5 fruit fly cellular contexts compared by ENCODE assay signal in the genomic region with DNA sequence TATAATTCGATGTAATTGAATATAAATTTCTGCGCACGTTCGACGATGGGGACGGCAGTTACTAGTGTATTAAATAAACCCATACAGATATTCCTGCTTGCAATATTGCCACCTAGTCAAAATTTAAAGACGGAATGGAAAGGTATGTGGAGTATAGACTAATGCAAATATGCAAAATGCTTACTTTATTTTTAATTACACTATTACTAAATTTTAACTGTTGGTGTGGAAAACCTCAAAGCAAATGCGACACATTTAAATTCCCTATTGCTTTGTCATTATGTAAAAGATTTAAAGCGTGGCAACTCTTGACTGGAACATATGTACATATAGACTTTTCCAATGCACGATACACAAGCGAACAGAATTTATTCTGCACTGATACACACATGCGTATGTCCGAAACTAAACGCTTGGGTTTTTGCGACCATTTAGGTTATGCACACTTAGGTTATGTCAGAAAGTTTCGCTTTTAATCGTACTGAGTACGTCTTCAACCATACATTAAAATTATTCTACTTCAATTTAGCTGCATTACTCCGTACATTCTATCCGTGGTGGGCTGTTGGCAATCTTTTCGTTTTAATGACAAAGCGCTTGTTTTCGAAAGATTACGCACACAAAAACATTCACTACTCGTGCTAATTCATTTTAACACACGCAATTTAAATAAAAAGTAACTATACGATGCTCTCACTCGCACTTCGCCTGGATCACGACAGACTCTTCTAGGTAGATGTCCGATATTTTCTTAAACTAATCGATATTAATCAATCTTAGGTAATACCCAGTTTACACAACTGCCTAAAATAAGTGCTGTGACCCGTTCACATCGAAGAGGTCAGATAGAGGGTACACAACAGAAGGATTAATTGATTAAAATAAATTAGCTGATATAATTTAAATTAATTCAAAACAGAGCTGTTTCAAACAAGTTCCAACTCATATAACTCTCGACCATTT.
TF ChIP-seq lines count a peak whose summit lies in the region.

A gene (minus strand): TSS at position 725 of the 963 bp plus-strand sequence.

- TF ChIP-seq CTCF in whole organism, embryonic (GFP tag; optimal IDR thresholded peaks at IDR 0.05; lab: Kevin White, UChicago): peak; percentile 40

TF ChIP-seq in whole organism, adult, 20 proteins besides CTCF, POLR2A, EP300 and RAD21 (continues in another document):
- TF ChIP-seq cnc (optimal IDR thresholded peaks at IDR 0.05; lab: Kevin White, UChicago) (peak in 1 of 2 experiments; percentile 57), bab1 (GFP tag; optimal IDR thresholded peaks at IDR 0.05; lab: Kevin White, UChicago) (peak; percentile 73), toe (GFP tag; optimal IDR thresholded peaks at IDR 0.05; lab: Kevin White, UChicago) (peak; percentile 87), CG11617 (GFP tag; optimal IDR thresholded peaks at IDR 0.05; lab: Kevin White, UChicago) (peak; percentile 86), CG7101 (tag; optimal IDR thresholded peaks at IDR 0.05; lab: Kevin White, UChicago) (peak; percentile 86), CG14711 (tag; optimal IDR thresholded peaks at IDR 0.05; lab: Kevin White, UChicago) (peak; percentile 89), CG33017 (tag; optimal IDR thresholded peaks at IDR 0.05; lab: Kevin White, UChicago) (peak; percentile 45), Mnt (GFP tag; optimal IDR thresholded peaks at IDR 0.05; lab: Kevin White, UChicago) (peak; percentile 90), CG5204 (GFP tag; optimal IDR thresholded peaks at IDR 0.05; lab: Kevin White, UChicago) (peak; percentile 84), Hr96 (GFP tag; optimal IDR thresholded peaks at IDR 0.05; lab: Kevin White, UChicago) (no peak), Clk (GFP tag; optimal IDR thresholded peaks at IDR 0.05; lab: Kevin White, UChicago) (peak; percentile 71), CG1620 (GFP tag; optimal IDR thresholded peaks at IDR 0.05; lab: Kevin White, UChicago) (peak; percentile 82), pad (GFP tag; optimal IDR thresholded peaks at IDR 0.05; lab: Kevin White, UChicago) (peak; percentile 65), kay (GFP tag; lab: Kevin White, UChicago; ENCODE audit: borderline replicate concordance) (peak; percentile 94), CG12768 (GFP tag; optimal IDR thresholded peaks at IDR 0.05; lab: Kevin White, UChicago) (peak; percentile 75)

TF ChIP-seq in whole organism, embryonic, 481 proteins besides CTCF, POLR2A, EP300 and RAD21 (continues in another document):
- TF ChIP-seq CG11560 (tag; IDR thresholded peaks at IDR 0.05; lab: Robert Waterston, UW): no peak
- TF ChIP-seq H2.0 (GFP tag; IDR thresholded peaks at IDR 0.05; lab: Robert Waterston, UW): no peak; the same call in 1 of the 2 replicates
- peak; percentile 64 for TF ChIP-seq Hmx (GFP tag; optimal IDR thresholded peaks at IDR 0.05; lab: Kevin White, UChicago)
- peak; percentile 82 for TF ChIP-seq Mad (GFP tag; optimal IDR thresholded peaks at IDR 0.05; lab: Kevin White, UChicago)
- no peak for TF ChIP-seq Hr39 (optimal IDR thresholded peaks at IDR 0.05; lab: Kevin White, UChicago)
- TF ChIP-seq mam (GFP tag; optimal IDR thresholded peaks at IDR 0.05; lab: Kevin White, UChicago): peak; percentile 75
- TF ChIP-seq CG10209 (GFP tag; optimal IDR thresholded peaks at IDR 0.05; lab: Kevin White, UChicago): peak; percentile 75
- TF ChIP-seq crc (GFP tag; optimal IDR thresholded peaks at IDR 0.05; lab: Kevin White, UChicago): peak; percentile 63
- TF ChIP-seq fru (optimal IDR thresholded peaks at IDR 0.05; lab: Kevin White, UChicago): no peak
- 0 out of 2 replicates have a peak, but pooled peaks have one; percentile 21 for TF ChIP-seq sim (GFP tag; IDR thresholded peaks at IDR 0.05; lab: Robert Waterston, UW)
- peak; percentile 87 for TF ChIP-seq CG2120 (GFP tag; optimal IDR thresholded peaks at IDR 0.05; lab: Kevin White, UChicago)
- TF ChIP-seq kni (GFP tag; optimal IDR thresholded peaks at IDR 0.05; lab: Kevin White, UChicago): no peak
- TF ChIP-seq croc (GFP tag; conservative IDR thresholded peaks at IDR 0.05; lab: Robert Waterston, UW): peak; percentile 41; the same call in 1 of the 3 replicates
- TF ChIP-seq CG3847 (GFP tag; IDR thresholded peaks at IDR 0.05; lab: Robert Waterston, UW): no peak
- TF ChIP-seq B-H1 (GFP tag; IDR thresholded peaks at IDR 0.05; lab: Robert Waterston, UW): peak; percentile 42; the same call in 1 of the 3 replicates

TF ChIP-seq in whole organism, prepupa, 60 proteins besides CTCF, POLR2A, EP300 and RAD21 (continues in another document):
- TF ChIP-seq net (GFP tag; optimal IDR thresholded peaks at IDR 0.05; lab: Kevin White, UChicago): no peak
- TF ChIP-seq CG8319 (GFP tag; optimal IDR thresholded peaks at IDR 0.05; lab: Kevin White, UChicago): peak; percentile 77
- peak; percentile 33 for TF ChIP-seq fd85E (GFP tag; optimal IDR thresholded peaks at IDR 0.05; lab: Kevin White, UChicago)
- peak; percentile 83 for TF ChIP-seq Hr39 (GFP tag; optimal IDR thresholded peaks at IDR 0.05; lab: Kevin White, UChicago)
- TF ChIP-seq fd59A (GFP tag; optimal IDR thresholded peaks at IDR 0.05; lab: Kevin White, UChicago): no peak
- TF ChIP-seq CG6792 (GFP tag; optimal IDR thresholded peaks at IDR 0.05; lab: Kevin White, UChicago): peak; percentile 78
- no peak for TF ChIP-seq CG6276 (GFP tag; optimal IDR thresholded peaks at IDR 0.05; lab: Kevin White, UChicago)
- TF ChIP-seq CG7368 (GFP tag; optimal IDR thresholded peaks at IDR 0.05; lab: Kevin White, UChicago): peak; percentile 78
- peak; percentile 70 for TF ChIP-seq CG11902 (GFP tag; optimal IDR thresholded peaks at IDR 0.05; lab: Kevin White, UChicago)
- TF ChIP-seq ss (GFP tag; optimal IDR thresholded peaks at IDR 0.05; lab: Kevin White, UChicago): peak; percentile 59 to 79
- peak in 1 of 2 experiments; percentile 61 for TF ChIP-seq salr (GFP tag; optimal IDR thresholded peaks at IDR 0.05; lab: Kevin White, UChicago)
- no peak for TF ChIP-seq CG6163 (GFP tag; IDR thresholded peaks at IDR 0.05; lab: Robert Waterston, UW)
- peak; percentile 88 for TF ChIP-seq Met (GFP tag; optimal IDR thresholded peaks at IDR 0.05; lab: Kevin White, UChicago)
- TF ChIP-seq acj6 (GFP tag; optimal IDR thresholded peaks at IDR 0.05; lab: Kevin White, UChicago): peak; percentile 85
- peak; percentile 84 for TF ChIP-seq Hr4 (GFP tag; optimal IDR thresholded peaks at IDR 0.05; lab: Kevin White, UChicago)
- TF ChIP-seq Lpt (GFP tag; optimal IDR thresholded peaks at IDR 0.05; lab: Kevin White, UChicago): peak; percentile 66
- peak; percentile 87 for TF ChIP-seq CG31627 (GFP tag; optimal IDR thresholded peaks at IDR 0.05; lab: Kevin White, UChicago)

TF ChIP-seq in whole organism, pupa, 21 proteins besides CTCF, POLR2A, EP300 and RAD21:
- peak; percentile 79 for TF ChIP-seq CG17806 (tag; optimal IDR thresholded peaks at IDR 0.05; lab: Kevin White, UChicago)
- peak; percentile 65 for TF ChIP-seq Snoo (tag; optimal IDR thresholded peaks at IDR 0.05; lab: Kevin White, UChicago)
- no peak for TF ChIP-seq CG4496 (GFP tag; IDR thresholded peaks at IDR 0.05; lab: Robert Waterston, UW)
- peak; percentile 13 for TF ChIP-seq CG8159 (tag; optimal IDR thresholded peaks at IDR 0.05; lab: Kevin White, UChicago)
- TF ChIP-seq CG15710 (tag; optimal IDR thresholded peaks at IDR 0.05; lab: Kevin White, UChicago): peak; percentile 68
- TF ChIP-seq gl (tag; optimal IDR thresholded peaks at IDR 0.05; lab: Kevin White, UChicago): peak; percentile 70
- TF ChIP-seq fd96Ca (GFP tag; IDR thresholded peaks at IDR 0.05; lab: Robert Waterston, UW): no peak
- TF ChIP-seq CG8301 (tag; optimal IDR thresholded peaks at IDR 0.05; lab: Kevin White, UChicago): peak; percentile 68
- peak; percentile 68 for TF ChIP-seq Ets98B (GFP tag; IDR thresholded peaks at IDR 0.05; lab: Robert Waterston, UW)
- TF ChIP-seq CG34367 (tag; optimal IDR thresholded peaks at IDR 0.05; lab: Kevin White, UChicago): peak; percentile 59
- TF ChIP-seq Pif1A (GFP tag; optimal IDR thresholded peaks at IDR 0.05; lab: Kevin White, UChicago): peak; percentile 82
- peak; percentile 66 for TF ChIP-seq CG9948 (tag; optimal IDR thresholded peaks at IDR 0.05; lab: Kevin White, UChicago)
- TF ChIP-seq CG12605 (GFP tag; IDR thresholded peaks at IDR 0.05; lab: Robert Waterston, UW): no peak
- TF ChIP-seq D1 (tag; optimal IDR thresholded peaks at IDR 0.05; lab: Kevin White, UChicago): peak; percentile 2
- TF ChIP-seq Pif1B (GFP tag; optimal IDR thresholded peaks at IDR 0.05; lab: Kevin White, UChicago): peak; percentile 71
- no peak for TF ChIP-seq EcR (GFP tag; optimal IDR thresholded peaks at IDR 0.05; lab: Kevin White, UChicago)
- peak; percentile 69; the same call in 1 of the 2 replicates for TF ChIP-seq CG32121 (GFP tag; IDR thresholded peaks at IDR 0.05; lab: Robert Waterston, UW)

TF ChIP-seq in whole organism, wandering third instar larva, 38 proteins besides CTCF, POLR2A, EP300 and RAD21 (continues in another document):
- peak; percentile 90 for TF ChIP-seq h (GFP tag; optimal IDR thresholded peaks at IDR 0.05; lab: Kevin White, UChicago)
- peak; percentile 81 for TF ChIP-seq psq (GFP tag; optimal IDR thresholded peaks at IDR 0.05; lab: Kevin White, UChicago)
- peak; percentile 61 for TF ChIP-seq dmrt93B (GFP tag; optimal IDR thresholded peaks at IDR 0.05; lab: Kevin White, UChicago)
- no peak for TF ChIP-seq lola (GFP tag; optimal IDR thresholded peaks at IDR 0.05; lab: Kevin White, UChicago)
- TF ChIP-seq foxo (GFP tag; optimal IDR thresholded peaks at IDR 0.05; lab: Kevin White, UChicago): peak; percentile 10 to 91
- TF ChIP-seq sage (GFP tag; optimal IDR thresholded peaks at IDR 0.05; lab: Kevin White, UChicago): peak; percentile 75
- TF ChIP-seq N (GFP tag; optimal IDR thresholded peaks at IDR 0.05; lab: Kevin White, UChicago): peak; percentile 95
- TF ChIP-seq woc (GFP tag; optimal IDR thresholded peaks at IDR 0.05; lab: Kevin White, UChicago): peak; percentile 63
- TF ChIP-seq dsf (GFP tag; optimal IDR thresholded peaks at IDR 0.05; lab: Kevin White, UChicago; ENCODE audit: borderline replicate concordance): peak; percentile 74
- no peak for TF ChIP-seq usp (GFP tag; optimal IDR thresholded peaks at IDR 0.05; lab: Kevin White, UChicago)
- peak; percentile 87 for TF ChIP-seq fru (GFP tag; optimal IDR thresholded peaks at IDR 0.05; lab: Kevin White, UChicago)
- no peak for TF ChIP-seq Abd-B (GFP tag; optimal IDR thresholded peaks at IDR 0.05; lab: Kevin White, UChicago)
- peak; percentile 64 for TF ChIP-seq sv (GFP tag; optimal IDR thresholded peaks at IDR 0.05; lab: Kevin White, UChicago)
- TF ChIP-seq brk (GFP tag; optimal IDR thresholded peaks at IDR 0.05; lab: Kevin White, UChicago): peak; percentile 45
- no peak for TF ChIP-seq CrebA (GFP tag; optimal IDR thresholded peaks at IDR 0.05; lab: Kevin White, UChicago; ENCODE audit: borderline replicate concordance)
- TF ChIP-seq Dfd (GFP tag; optimal IDR thresholded peaks at IDR 0.05; lab: Kevin White, UChicago): no peak
- TF ChIP-seq Rel (GFP tag; optimal IDR thresholded peaks at IDR 0.05; lab: Kevin White, UChicago): no peak
- peak; percentile 39 for TF ChIP-seq Rel (tag; optimal IDR thresholded peaks at IDR 0.05; lab: Kevin White, UChicago)
- peak; percentile 86 for TF ChIP-seq HLH106 (tag; optimal IDR thresholded peaks at IDR 0.05; lab: Kevin White, UChicago)
- TF ChIP-seq jim (GFP tag; optimal IDR thresholded peaks at IDR 0.05; lab: Kevin White, UChicago): no peak
- TF ChIP-seq Vsx2 (GFP tag; optimal IDR thresholded peaks at IDR 0.05; lab: Kevin White, UChicago; ENCODE audit: partially characterized antibody): no peak
